Fruit fly (Drosophila melanogaster) whole organism, prepupa: ENCODE data around the gene CG6163.

ENCODE experiments used
- Blimp-1 ChIP-seq: fragments of 200-800 bp; sonication (Bioruptor generic); optimal IDR thresholded peaks from 3 replicates; lab custom pipeline; 2017; ENCODE audit warnings: missing biosample characterization, missing genetic modification characterization, mild to moderate bottlenecking, moderate library complexity, missing genetic modification reagents
- CG10631 ChIP-seq: fragments of 200-800 bp; sonication (Bioruptor generic); optimal IDR thresholded peaks from 2 replicates; lab custom pipeline; 2016; ENCODE audit warnings: missing biosample characterization, missing genetic modification characterization
- CG11294 ChIP-seq: fragments of 200-800 bp; sonication (Bioruptor generic); IDR thresholded peaks from 2 replicates; pipeline ENCODE4 v1.3.6; 2022; ENCODE audit warnings: missing biosample characterization, missing genetic modification characterization
- CG11762 ChIP-seq: fragments of 200-800 bp; sonication (Bioruptor generic); optimal IDR thresholded peaks from 3 replicates; lab custom pipeline; 2016; ENCODE audit warnings: missing biosample characterization, missing genetic modification characterization; ENCODE audit not compliant: insufficient read depth
- CG15336 ChIP-seq: fragments of 200-800 bp; sonication (Bioruptor generic); IDR thresholded peaks from 2 replicates; pipeline ENCODE4 v1.3.6; 2022; ENCODE audit warnings: missing biosample characterization, missing genetic modification characterization
- CG1621 ChIP-seq: fragments of 200-800 bp; sonication (Bioruptor generic); optimal IDR thresholded peaks from 3 replicates; lab custom pipeline; 2018; ENCODE audit warnings: missing biosample characterization, mild to moderate bottlenecking, missing genetic modification characterization
- CG16779 ChIP-seq: fragments of 200-800 bp; sonication (Bioruptor generic); optimal IDR thresholded peaks from 3 replicates; lab custom pipeline; 2017; ENCODE audit warnings: missing biosample characterization, mild to moderate bottlenecking, missing genetic modification characterization
- CG3032 ChIP-seq: fragments of 200-800 bp; optimal IDR thresholded peaks from 2 replicates; lab custom pipeline; 2019; ENCODE audit warnings: missing biosample characterization, mild to moderate bottlenecking, missing genetic modification characterization, moderate library complexity
- CG32006 ChIP-seq: fragments of 200-800 bp; sonication (Bioruptor generic); optimal IDR thresholded peaks from 3 replicates; lab custom pipeline; 2017; ENCODE audit warnings: missing biosample characterization, mild to moderate bottlenecking, missing genetic modification characterization
- CG34406 ChIP-seq: fragments of 200-800 bp; sonication (Bioruptor generic); optimal IDR thresholded peaks from 3 replicates; lab custom pipeline; 2016; ENCODE audit warnings: missing biosample characterization, missing genetic modification characterization
- CG3919 ChIP-seq: fragments of 200-800 bp; sonication (Bioruptor generic); optimal IDR thresholded peaks from 3 replicates; lab custom pipeline; 2016; ENCODE audit warnings: missing biosample characterization, missing genetic modification characterization
- CG4318 ChIP-seq: fragments of 200-800 bp; sonication (Bioruptor generic); optimal IDR thresholded peaks from 3 replicates; lab custom pipeline; 2017; ENCODE audit warnings: missing biosample characterization, mild to moderate bottlenecking, missing genetic modification characterization
- CG6163 ChIP-seq: fragments of 200-800 bp; sonication (Bioruptor generic); IDR thresholded peaks from 3 replicates; pipeline ENCODE4 v1.3.6; 2022; ENCODE audit warnings: missing biosample characterization, missing genetic modification characterization
- CG6276 ChIP-seq: fragments of 200-800 bp; sonication (Bioruptor generic); optimal IDR thresholded peaks from 2 replicates; lab custom pipeline; 2017; ENCODE audit warnings: missing biosample characterization, mild to moderate bottlenecking, missing genetic modification characterization
- CG6792 ChIP-seq: fragments of 200-800 bp; sonication (Bioruptor generic); optimal IDR thresholded peaks from 3 replicates; lab custom pipeline; 2016; ENCODE audit warnings: missing biosample characterization, missing genetic modification characterization
- CG6808 ChIP-seq: fragments of 200-800 bp; sonication (Bioruptor generic); optimal IDR thresholded peaks from 3 replicates; lab custom pipeline; 2017; ENCODE audit warnings: missing biosample characterization, missing genetic modification characterization, mild to moderate bottlenecking, moderate library complexity, missing genetic modification reagents
- CG6854 ChIP-seq: fragments of 200-800 bp; sonication (Bioruptor generic); optimal IDR thresholded peaks from 2 replicates; lab custom pipeline; 2017; ENCODE audit warnings: missing biosample characterization, mild to moderate bottlenecking, missing genetic modification characterization
- CG7368 ChIP-seq: fragments of 200-800 bp; sonication (Bioruptor generic); optimal IDR thresholded peaks from 3 replicates; lab custom pipeline; 2016; ENCODE audit warnings: missing biosample characterization, missing genetic modification characterization
- CG8119 ChIP-seq: fragments of 200-800 bp; sonication (Bioruptor generic); IDR thresholded peaks from 3 replicates; pipeline ENCODE4 v1.3.6; 2022; ENCODE audit warnings: missing biosample characterization, missing genetic modification characterization
- CG8632 ChIP-seq: fragments of 200-800 bp; sonication (Bioruptor generic); optimal IDR thresholded peaks from 3 replicates; lab custom pipeline; 2016; ENCODE audit warnings: missing biosample characterization, missing genetic modification characterization
- CG9139 ChIP-seq: fragments of 200-800 bp; sonication (Bioruptor generic); optimal IDR thresholded peaks from 3 replicates; lab custom pipeline; 2017; ENCODE audit warnings: missing biosample characterization, mild to moderate bottlenecking, missing genetic modification characterization
- Eip75B ChIP-seq: fragments of 200-800 bp; sonication (Bioruptor generic); optimal IDR thresholded peaks from 3 replicates; lab custom pipeline; 2016; ENCODE audit warnings: missing biosample characterization, missing genetic modification characterization
- Eip93F ChIP-seq: fragments of 200-800 bp; sonication (Bioruptor generic); optimal IDR thresholded peaks from 2 replicates; lab custom pipeline; 2016; ENCODE audit warnings: missing biosample characterization, mild to moderate bottlenecking, missing genetic modification characterization
- Ets21C ChIP-seq: fragments of 200-800 bp; sonication (Bioruptor generic); optimal IDR thresholded peaks from 3 replicates; lab custom pipeline; 2016; ENCODE audit warnings: missing biosample characterization, missing genetic modification characterization
- Ets96B ChIP-seq: fragments of 200-800 bp; optimal IDR thresholded peaks from 2 replicates; lab custom pipeline; 2019; ENCODE audit warnings: missing biosample characterization, mild to moderate bottlenecking, missing genetic modification characterization, moderate library complexity
- Gug ChIP-seq: fragments of 200-800 bp; sonication (Bioruptor generic); IDR thresholded peaks from 2 replicates; pipeline ENCODE4 v1.3.6; 2022; ENCODE audit warnings: missing biosample characterization, missing genetic modification characterization
- Hr38 ChIP-seq: sonication (Bioruptor generic); optimal IDR thresholded peaks from 2 replicates; lab custom pipeline; 2016; ENCODE audit warnings: missing biosample characterization, missing genetic modification characterization
- Hr39 ChIP-seq: fragments of 200-800 bp; sonication (Bioruptor generic); optimal IDR thresholded peaks from 2 replicates; lab custom pipeline; 2016; ENCODE audit warnings: missing biosample characterization, missing genetic modification characterization
- Hr4 ChIP-seq: fragments of 200-800 bp; sonication (Bioruptor generic); optimal IDR thresholded peaks from 3 replicates; lab custom pipeline; 2016; ENCODE audit warnings: missing biosample characterization, missing genetic modification characterization
- Lpt ChIP-seq: fragments of 200-800 bp; sonication (Bioruptor generic); optimal IDR thresholded peaks from 3 replicates; lab custom pipeline; 2016; ENCODE audit warnings: missing biosample characterization, missing genetic modification characterization
- Met ChIP-seq: fragments of 200-800 bp; sonication (Bioruptor generic); optimal IDR thresholded peaks from 3 replicates; lab custom pipeline; 2016; ENCODE audit warnings: missing biosample characterization, missing genetic modification characterization
- OdsH ChIP-seq: fragments of 200-800 bp; sonication (Bioruptor generic); optimal IDR thresholded peaks from 3 replicates; lab custom pipeline; 2016; ENCODE audit warnings: missing biosample characterization, missing genetic modification characterization
- Smox ChIP-seq: fragments of 200-800 bp; sonication (Bioruptor generic); optimal IDR thresholded peaks from 3 replicates; lab custom pipeline; 2016; ENCODE audit warnings: missing biosample characterization, missing genetic modification characterization
- Sox102F ChIP-seq: fragments of 200-800 bp; sonication (Bioruptor generic); optimal IDR thresholded peaks from 2 replicates; lab custom pipeline; 2016; ENCODE audit warnings: missing biosample characterization, mild to moderate bottlenecking, missing genetic modification characterization
- achi ChIP-seq: fragments of 200-800 bp; sonication (Bioruptor generic); optimal IDR thresholded peaks from 3 replicates; lab custom pipeline; 2016; ENCODE audit warnings: missing biosample characterization, missing genetic modification characterization
- acj6 ChIP-seq: fragments of 200-800 bp; sonication (Bioruptor generic); optimal IDR thresholded peaks from 3 replicates; lab custom pipeline; 2016; ENCODE audit warnings: missing biosample characterization, missing genetic modification characterization
- cyc ChIP-seq: fragments of 200-800 bp; sonication (Bioruptor generic); optimal IDR thresholded peaks from 3 replicates; lab custom pipeline; 2016; ENCODE audit warnings: missing biosample characterization, missing genetic modification characterization
- dsx ChIP-seq: fragments of 200-800 bp; optimal IDR thresholded peaks from 3 replicates; lab custom pipeline; 2019; ENCODE audit warnings: missing biosample characterization, mild to moderate bottlenecking, missing genetic modification characterization, moderate library complexity; ENCODE audit not compliant: poor library complexity, severe bottlenecking
- esn ChIP-seq: fragments of 200-800 bp; sonication (Bioruptor generic); optimal IDR thresholded peaks from 2 replicates; lab custom pipeline; 2016; ENCODE audit warnings: missing biosample characterization, mild to moderate bottlenecking, missing genetic modification characterization, moderate library complexity
- fd59A ChIP-seq: fragments of 200-800 bp; sonication (Bioruptor generic); optimal IDR thresholded peaks from 2 replicates; lab custom pipeline; 2017; ENCODE audit warnings: missing biosample characterization, mild to moderate bottlenecking, missing genetic modification characterization, missing genetic modification reagents
- fd85E ChIP-seq: fragments of 200-800 bp; sonication (Bioruptor generic); optimal IDR thresholded peaks from 3 replicates; lab custom pipeline; 2016; ENCODE audit warnings: missing biosample characterization, missing genetic modification characterization
- fkh ChIP-seq: fragments of 200-800 bp; sonication (Bioruptor generic); optimal IDR thresholded peaks from 3 replicates; lab custom pipeline; 2017; ENCODE audit warnings: missing biosample characterization, mild to moderate bottlenecking, missing genetic modification characterization, moderate library complexity
- lz ChIP-seq: fragments of 200-800 bp; sonication (Bioruptor generic); optimal IDR thresholded peaks from 3 replicates; lab custom pipeline; 2016; ENCODE audit warnings: missing biosample characterization, missing genetic modification characterization
- net ChIP-seq: fragments of 200-800 bp; sonication (Bioruptor generic); optimal IDR thresholded peaks from 3 replicates; lab custom pipeline; 2016; ENCODE audit warnings: missing biosample characterization, missing genetic modification characterization
- pdm3 ChIP-seq: fragments of 200-800 bp; sonication (Bioruptor generic); optimal IDR thresholded peaks from 3 replicates; lab custom pipeline; 2016; ENCODE audit warnings: missing biosample characterization, missing genetic modification characterization
- salr ChIP-seq, 2 experiments: fragments of 200-800 bp; sonication (Bioruptor generic); optimal IDR thresholded peaks; 3 replicates each; lab custom pipeline; 2016 to 2018; ENCODE audit warnings: missing biosample characterization in 2 of 2, missing genetic modification characterization in 2 of 2, mild to moderate bottlenecking in 1 of 2
- ss ChIP-seq, 2 experiments: fragments of 200-800 bp; sonication (Bioruptor generic); optimal IDR thresholded peaks; 2 replicates in 1 of 2; 3 replicates in 1 of 2; lab custom pipeline; 2017 to 2018; ENCODE audit warnings: mild to moderate bottlenecking in 2 of 2, missing biosample characterization in 2 of 2, missing genetic modification characterization in 2 of 2, moderate library complexity in 1 of 2
- svp ChIP-seq: fragments of 200-800 bp; sonication (Bioruptor generic); peaks from one replicate; lab custom pipeline; 2016; ENCODE audit warnings: missing biosample characterization, missing genetic modification characterization
- topi ChIP-seq: fragments of 200-800 bp; sonication (Bioruptor generic); optimal IDR thresholded peaks from 3 replicates; lab custom pipeline; 2016; ENCODE audit warnings: missing biosample characterization, missing genetic modification characterization
- vri ChIP-seq: fragments of 200-800 bp; sonication (Bioruptor generic); optimal IDR thresholded peaks from 3 replicates; lab custom pipeline; 2016; ENCODE audit warnings: missing biosample characterization, mild to moderate bottlenecking, missing genetic modification characterization

Gene CG6163

dm6 chr3L:11405362-11406254 is 40.9 kb upstream of the CG6163 start:
- TF ChIP-seq salr (GFP tag; optimal IDR thresholded peaks at IDR 0.05; lab: Kevin White, UChicago) = peak; percentile 94 to 96
- TF ChIP-seq pdm3 = peak; percentile 96
- peak; percentile 85 for TF ChIP-seq Eip93F (GFP tag; lab: Kevin White, UChicago)
- TF ChIP-seq lz = peak; percentile 91
- TF ChIP-seq CG8632 (GFP tag; lab: Kevin White, UChicago) = peak; percentile 97
- TF ChIP-seq Hr38 (GFP tag; lab: Kevin White, UChicago) = no peak
- TF ChIP-seq CG6792 (GFP tag; lab: Kevin White, UChicago) = peak; percentile 94
- TF ChIP-seq Ets96B (tag; lab: Kevin White, UChicago) = peak; percentile 96
- peak; percentile 96 for TF ChIP-seq net (GFP tag; lab: Kevin White, UChicago)
- peak; percentile 95 for TF ChIP-seq CG3032 (tag; lab: Kevin White, UChicago)
- TF ChIP-seq CG9139 (GFP tag; lab: Kevin White, UChicago) = peak; percentile 89
- peak; percentile 92 for TF ChIP-seq CG6808 (GFP tag; lab: Kevin White, UChicago)
- TF ChIP-seq Ets21C = peak; percentile 91
- TF ChIP-seq fkh (GFP tag; lab: Kevin White, UChicago) = peak; percentile 52
- TF ChIP-seq vri (GFP tag; lab: Kevin White, UChicago) = peak; percentile 94
- peak; percentile 97 for TF ChIP-seq CG34406 (GFP tag; lab: Kevin White, UChicago)
- peak; percentile 87 for TF ChIP-seq CG4318 (GFP tag; lab: Kevin White, UChicago)
- TF ChIP-seq CG11294 (GFP tag; lab: Robert Waterston, UW) = peak; percentile 80
- TF ChIP-seq CG6163 = peak; percentile 97
- TF ChIP-seq CG6854 = peak; percentile 81
- peak; percentile 100 for TF ChIP-seq dsx
- peak; percentile 91 for TF ChIP-seq Eip75B (GFP tag; lab: Kevin White, UChicago)
- peak; percentile 96 for TF ChIP-seq achi (GFP tag; lab: Kevin White, UChicago)
- TF ChIP-seq Blimp-1 (GFP tag; lab: Kevin White, UChicago) = peak; percentile 52
- peak; percentile 87 to 92 for TF ChIP-seq ss (GFP tag; optimal IDR thresholded peaks at IDR 0.05; lab: Kevin White, UChicago)
- TF ChIP-seq topi (GFP tag; lab: Kevin White, UChicago) = peak; percentile 89
- TF ChIP-seq Gug (GFP tag; lab: Robert Waterston, UW) = peak; percentile 84
- peak; percentile 89 for TF ChIP-seq CG11762 (GFP tag; lab: Kevin White, UChicago)
- TF ChIP-seq OdsH (GFP tag; lab: Kevin White, UChicago) = peak; percentile 95
- peak; percentile 81 for TF ChIP-seq cyc (GFP tag; lab: Kevin White, UChicago)
- TF ChIP-seq CG8119 (GFP tag; lab: Robert Waterston, UW) = peak; percentile 93
- peak; percentile 96 for TF ChIP-seq Met (GFP tag; lab: Kevin White, UChicago)
- peak; percentile 90 for TF ChIP-seq CG32006 (GFP tag; lab: Kevin White, UChicago)
- TF ChIP-seq CG16779 = peak; percentile 80
- peak; percentile 82 for TF ChIP-seq CG6276 (GFP tag; lab: Kevin White, UChicago)
- peak; percentile 91 for TF ChIP-seq Hr4
- TF ChIP-seq fd59A (GFP tag; lab: Kevin White, UChicago) = peak; percentile 96
- TF ChIP-seq CG10631 (GFP tag; lab: Kevin White, UChicago) = peak; percentile 96
- peak; percentile 92 for TF ChIP-seq CG7368
- TF ChIP-seq Lpt (GFP tag; lab: Kevin White, UChicago) = peak; percentile 82
- peak; percentile 79 for TF ChIP-seq fd85E (GFP tag; lab: Kevin White, UChicago)
- TF ChIP-seq Hr39 = peak; percentile 94
- peak; percentile 94 for TF ChIP-seq CG3919 (GFP tag; lab: Kevin White, UChicago)
- TF ChIP-seq svp (GFP tag; lab: Kevin White, UChicago) = peak; percentile 95
- peak; percentile 93 for TF ChIP-seq CG15336
- TF ChIP-seq acj6 (GFP tag; lab: Kevin White, UChicago) = peak; percentile 96
- TF ChIP-seq CG1621 (tag; lab: Kevin White, UChicago) = peak; percentile 96
- TF ChIP-seq Smox (GFP tag; lab: Kevin White, UChicago) = peak; percentile 95
- peak; percentile 96 for TF ChIP-seq Sox102F
- peak; percentile 95 for TF ChIP-seq esn (GFP tag; lab: Kevin White, UChicago)
